Fruit fly (Drosophila melanogaster) Kc167 (cell line): Measurements from ENCODE around the gene CG44088.

Source experiments
- Myc ChIP-seq: fragments of >200 bp; optimal IDR thresholded peaks from 2 replicates; lab custom pipeline; 2017; ENCODE audit warnings: missing external identifiers
- Sin3A ChIP-seq: fragments of >200 bp; optimal IDR thresholded peaks from 2 replicates; lab custom pipeline; 2018; ENCODE audit warnings: missing external identifiers
- h ChIP-seq: fragments of >200 bp; optimal IDR thresholded peaks from 3 replicates; lab custom pipeline; 2018; ENCODE audit warnings: missing external identifiers
- insv ChIP-seq: fragments of >200 bp; optimal IDR thresholded peaks from 3 replicates; lab custom pipeline; 2018; ENCODE audit warnings: missing external identifiers
- psq ChIP-seq: fragments of >200 bp; optimal IDR thresholded peaks from 2 replicates; lab custom pipeline; 2017; ENCODE audit warnings: missing external identifiers
- ttk ChIP-seq: sonication (Bioruptor generic); optimal IDR thresholded peaks from 2 replicates; lab custom pipeline; 2017; ENCODE audit warnings: missing external identifiers

Gene CG44088

dm6 chr3R:4774953-4775352 is at the start of gene CG44088:
Gene CG44088, minus strand, starts transcription at chr3R:4775053.
- no peak for TF ChIP-seq psq (lab: Kevin White, UChicago)
- TF ChIP-seq Sin3A = no peak
- TF ChIP-seq insv (lab: Kevin White, UChicago) = no peak
- TF ChIP-seq h (lab: Kevin White, UChicago) = no peak
- TF ChIP-seq Myc (lab: Kevin White, UChicago) = no peak
- TF ChIP-seq ttk (lab: Kevin White, UChicago) = no peak

dm6 chr3R:4821098-4821605 is 46.3 kb upstream of the CG44088 start, which contains the start of gene CG14657:
Gene CG14657, minus strand, starts transcription at chr3R:4821432.
- TF ChIP-seq insv (lab: Kevin White, UChicago) (no peak), h (lab: Kevin White, UChicago) (no peak), ttk (lab: Kevin White, UChicago) (no peak), Sin3A (no peak), Myc (lab: Kevin White, UChicago) (no peak), psq (lab: Kevin White, UChicago) (no peak)

DNA sequence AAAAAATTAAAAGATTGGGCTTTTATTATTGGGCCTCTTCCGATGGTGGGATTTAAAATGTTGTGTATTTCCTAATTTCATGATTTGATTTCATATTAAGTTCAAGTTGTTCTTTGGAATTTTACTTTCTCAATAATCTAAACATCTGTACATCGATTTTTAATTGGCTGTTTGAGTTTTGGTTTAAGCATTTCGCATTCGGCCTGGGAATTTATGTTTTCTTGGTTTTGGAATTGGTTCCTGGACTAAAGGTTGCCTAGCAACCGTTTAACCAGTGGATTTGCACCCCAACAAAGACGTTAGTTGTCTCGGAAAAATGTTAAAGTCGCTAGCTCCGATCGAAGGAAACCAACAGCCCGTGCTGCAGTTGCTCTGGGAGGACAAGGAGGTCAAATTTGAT is 41.2 kb upstream of the CG44088 start, which contains the start of gene BBS5:
BBS5 (plus strand) TSS at position 301 of the 400 bp plus-strand sequence.
- TF ChIP-seq insv (lab: Kevin White, UChicago) = no peak
- TF ChIP-seq h (lab: Kevin White, UChicago) = no peak
- no peak for TF ChIP-seq ttk (lab: Kevin White, UChicago)
- TF ChIP-seq psq (lab: Kevin White, UChicago) = no peak
- no peak for TF ChIP-seq Myc (lab: Kevin White, UChicago)
- TF ChIP-seq Sin3A = no peak

dm6 chr3R:4814677-4815076 is 39.8 kb upstream of the CG44088 start:
- no peak for TF ChIP-seq psq (lab: Kevin White, UChicago)
- TF ChIP-seq ttk (lab: Kevin White, UChicago) = no peak
- no peak for TF ChIP-seq h (lab: Kevin White, UChicago)
- TF ChIP-seq insv (lab: Kevin White, UChicago) = no peak
- TF ChIP-seq Sin3A = no peak
- no peak for TF ChIP-seq Myc (lab: Kevin White, UChicago)

DNA sequence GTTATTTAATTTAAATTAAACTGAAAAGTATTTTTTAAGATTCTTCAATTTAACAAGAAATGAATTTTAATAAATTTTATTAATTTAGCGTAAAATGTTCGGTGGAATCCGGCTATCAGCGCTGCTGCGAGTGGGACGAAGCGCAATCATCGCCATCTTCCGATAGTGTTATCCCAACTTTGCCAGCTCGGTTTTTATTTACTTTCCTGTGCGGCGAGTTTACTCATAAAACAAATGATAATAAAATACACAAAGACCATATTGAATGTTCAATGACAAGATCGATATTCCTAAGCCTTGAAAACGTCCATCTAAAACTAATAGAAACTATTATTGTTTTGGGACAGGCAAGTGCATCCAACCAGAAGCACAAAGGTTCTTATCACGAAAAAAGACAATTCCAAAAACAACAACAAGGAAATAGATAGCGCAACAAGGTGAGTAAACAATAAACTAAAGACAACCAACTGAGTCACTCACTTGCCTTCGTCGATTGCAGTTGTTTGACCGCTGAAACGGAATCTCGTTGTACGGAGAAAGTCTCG is 38.4 kb upstream of the CG44088 start:
- TF ChIP-seq psq (lab: Kevin White, UChicago) (no peak), h (lab: Kevin White, UChicago) (no peak), ttk (lab: Kevin White, UChicago) (no peak), Sin3A (no peak), Myc (lab: Kevin White, UChicago) (no peak), insv (lab: Kevin White, UChicago) (no peak)

- TF ChIP-seq Sin3A (no peak), h (lab: Kevin White, UChicago) (no peak), insv (lab: Kevin White, UChicago) (no peak), psq (lab: Kevin White, UChicago) (no peak), Myc (lab: Kevin White, UChicago) (no peak), ttk (lab: Kevin White, UChicago) (no peak)
Observed at dm6 chr3R:4811936-4812534, 37.2 kb upstream of the CG44088 start, which contains the start of the genes Hus1-like and ctrip. Gene Hus1-like, minus strand, starts transcription at chr3R:4812096. Gene ctrip, minus strand, starts transcription at chr3R:4812096.

- no peak for TF ChIP-seq insv (lab: Kevin White, UChicago)
- no peak for TF ChIP-seq Sin3A
- TF ChIP-seq ttk (lab: Kevin White, UChicago) = no peak
- TF ChIP-seq Myc (lab: Kevin White, UChicago) = no peak
- no peak for TF ChIP-seq h (lab: Kevin White, UChicago)
- no peak for TF ChIP-seq psq (lab: Kevin White, UChicago)
Observed at dm6 chr3R:4811124-4811935, 36.5 kb upstream of the CG44088 start, which contains the start of gene Gmppb. Gene Gmppb, plus strand, starts transcription at chr3R:4811444.

DNA sequence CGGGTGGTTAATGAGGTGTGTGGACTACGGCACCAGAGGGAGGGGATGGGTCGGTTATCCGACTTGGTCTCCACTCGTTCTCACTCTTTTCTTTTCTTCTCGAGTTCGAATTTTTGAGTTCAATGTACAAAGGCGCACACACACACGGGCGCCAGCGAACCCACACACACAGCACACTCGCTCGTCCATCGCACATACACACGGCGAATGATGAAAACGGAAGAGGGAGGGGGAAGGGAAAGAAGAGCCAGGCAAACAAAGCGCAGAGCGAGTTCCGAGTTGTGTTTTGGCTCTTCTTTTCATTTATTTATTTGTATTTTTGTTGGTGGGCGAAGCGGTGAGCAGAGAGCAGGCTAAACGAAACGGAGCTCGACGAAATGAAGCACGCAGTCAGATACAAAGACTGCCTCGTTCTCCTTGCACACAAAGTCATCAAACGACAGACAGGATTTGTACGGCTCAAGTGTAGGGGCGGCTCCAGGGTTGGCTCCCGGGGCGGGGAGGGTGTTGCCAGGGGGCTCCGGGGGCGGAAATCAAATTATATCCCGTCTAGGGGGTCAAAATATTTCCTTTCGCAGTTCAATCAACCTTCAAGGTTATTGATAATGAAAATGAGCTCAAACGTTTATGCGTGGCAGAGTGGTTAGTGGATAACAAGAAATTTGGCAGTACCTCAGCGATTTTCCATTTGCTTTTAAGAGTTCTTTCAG is 35.2 kb upstream of the CG44088 start:
- TF ChIP-seq psq (lab: Kevin White, UChicago) (no peak), Sin3A (no peak), ttk (lab: Kevin White, UChicago) (no peak), insv (lab: Kevin White, UChicago) (no peak), h (lab: Kevin White, UChicago) (no peak), Myc (lab: Kevin White, UChicago) (no peak)

DNA sequence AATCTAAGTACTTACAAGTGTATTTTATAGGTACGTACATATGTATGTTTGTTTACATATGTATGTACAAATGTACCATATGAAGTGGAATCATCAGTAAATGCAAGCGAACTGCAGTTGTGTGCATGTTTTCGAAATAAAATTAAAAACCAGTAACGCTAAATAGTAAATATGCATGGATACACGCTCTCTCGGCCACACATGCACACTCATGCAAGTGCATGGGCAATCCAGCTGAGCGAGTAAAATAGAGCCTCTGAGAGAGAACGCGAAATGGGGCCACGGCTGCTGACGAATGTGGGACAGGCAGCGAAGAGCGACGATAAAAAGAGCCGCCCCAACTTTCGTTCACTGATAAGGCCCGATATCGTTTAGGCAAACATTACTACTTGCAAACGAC is 32.7 kb upstream of the CG44088 start:
- TF ChIP-seq insv (lab: Kevin White, UChicago) (no peak), Myc (lab: Kevin White, UChicago) (no peak), psq (lab: Kevin White, UChicago) (no peak), Sin3A (no peak), h (lab: Kevin White, UChicago) (no peak), ttk (lab: Kevin White, UChicago) (no peak)

DNA sequence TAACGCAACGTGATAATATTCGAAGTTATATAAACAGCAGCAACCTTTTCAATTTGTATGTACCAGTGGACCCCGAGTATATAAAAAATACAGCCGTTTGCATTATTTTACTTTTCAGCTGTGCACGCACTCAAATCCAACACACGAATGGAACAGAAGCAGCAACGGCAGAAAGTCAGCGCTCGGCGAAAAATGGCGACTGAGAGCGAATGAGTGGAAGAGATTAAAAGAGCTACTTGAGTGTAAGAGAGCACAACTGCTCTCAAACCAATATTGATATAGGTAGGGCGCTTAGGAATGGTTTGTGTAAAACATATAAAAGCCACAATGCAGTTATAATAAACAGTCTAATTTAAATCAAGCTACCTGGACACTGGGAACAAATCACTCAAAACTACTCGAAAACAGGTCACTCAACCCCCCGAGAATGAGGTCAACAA is 31.5 kb upstream of the CG44088 start:
- TF ChIP-seq Sin3A = no peak
- no peak for TF ChIP-seq Myc (lab: Kevin White, UChicago)
- no peak for TF ChIP-seq insv (lab: Kevin White, UChicago)
- no peak for TF ChIP-seq psq (lab: Kevin White, UChicago)
- no peak for TF ChIP-seq ttk (lab: Kevin White, UChicago)
- no peak for TF ChIP-seq h (lab: Kevin White, UChicago)
